Fruit fly (Drosophila melanogaster) whole organism, embryonic: ENCODE results near the gene orion.

ENCODE experiments used
- Asciz ChIP-seq: fragments of 200-800 bp; sonication (Bioruptor generic); optimal IDR thresholded peaks from 2 replicates; lab custom pipeline; 2017; ENCODE audit warnings: missing biosample characterization, mild to moderate bottlenecking, missing genetic modification characterization, missing genetic modification reagents
- B-H1 ChIP-seq: fragments of 200-800 bp; sonication (Bioruptor generic); IDR thresholded peaks from 3 replicates; pipeline ENCODE4 v1.3.6; 2022; ENCODE audit warnings: missing biosample characterization, missing genetic modification characterization
- CG10147 ChIP-seq: fragments of 200-800 bp; sonication (Bioruptor generic); optimal IDR thresholded peaks from 2 replicates; lab custom pipeline; 2019; ENCODE audit warnings: missing biosample characterization, mild to moderate bottlenecking, missing genetic modification characterization, moderate library complexity
- CG10274 ChIP-seq: fragments of 200-800 bp; sonication (Bioruptor generic); optimal IDR thresholded peaks from 3 replicates; lab custom pipeline; 2017; ENCODE audit warnings: missing biosample characterization, mild to moderate bottlenecking, missing genetic modification characterization
- CG12659 ChIP-seq: fragments of 200-800 bp; sonication (Bioruptor generic); optimal IDR thresholded peaks from 3 replicates; lab custom pipeline; 2017; ENCODE audit warnings: mild to moderate bottlenecking, missing biosample characterization, missing genetic modification reagents, missing genetic modification characterization
- CG14710 ChIP-seq: fragments of 200-800 bp; sonication (Bioruptor generic); optimal IDR thresholded peaks from 3 replicates; lab custom pipeline; 2019; ENCODE audit warnings: missing biosample characterization, mild to moderate bottlenecking, missing genetic modification characterization, moderate library complexity
- CG15696 ChIP-seq: fragments of 200-800 bp; sonication (Bioruptor generic); optimal IDR thresholded peaks from 2 replicates; lab custom pipeline; 2019; ENCODE audit warnings: missing biosample characterization, mild to moderate bottlenecking, missing genetic modification characterization, moderate library complexity
- CG16813 ChIP-seq: fragments of 200-800 bp; sonication (Bioruptor generic); IDR thresholded peaks from 3 replicates; pipeline ENCODE4 v1.3.6; 2022; ENCODE audit warnings: missing biosample characterization, missing genetic modification characterization; ENCODE audit not compliant: partially characterized antibody
- CG16815 ChIP-seq: fragments of 200-800 bp; sonication (Bioruptor generic); optimal IDR thresholded peaks from 3 replicates; lab custom pipeline; 2017; ENCODE audit warnings: missing biosample characterization, mild to moderate bottlenecking, missing genetic modification characterization
- CG17328 ChIP-seq: fragments of 200-800 bp; sonication (Bioruptor generic); IDR thresholded peaks from 2 replicates; pipeline ENCODE4 v1.3.6; 2022; ENCODE audit warnings: missing biosample characterization, missing genetic modification characterization
- CG17802 ChIP-seq: fragments of 200-800 bp; sonication (Bioruptor generic); optimal IDR thresholded peaks from 2 replicates; lab custom pipeline; 2018; ENCODE audit warnings: missing biosample characterization, mild to moderate bottlenecking, missing genetic modification characterization, moderate library complexity
- CG30403 ChIP-seq: fragments of 200-800 bp; sonication (Bioruptor generic); optimal IDR thresholded peaks from 3 replicates; lab custom pipeline; 2016; ENCODE audit warnings: missing biosample characterization, missing genetic modification characterization
- CG4424 ChIP-seq: fragments of 200-800 bp; sonication (Bioruptor generic); optimal IDR thresholded peaks from 3 replicates; lab custom pipeline; 2016; ENCODE audit warnings: missing biosample characterization, missing genetic modification characterization
- CG7271 ChIP-seq: fragments of 200-800 bp; sonication (Bioruptor generic); optimal IDR thresholded peaks from 2 replicates; lab custom pipeline; 2018; ENCODE audit warnings: missing biosample characterization, mild to moderate bottlenecking, missing genetic modification characterization, moderate library complexity
- CG7357 ChIP-seq: fragments of 200-800 bp; sonication (Bioruptor generic); IDR thresholded peaks from 3 replicates; pipeline ENCODE4 v1.3.6; 2022; ENCODE audit warnings: missing biosample characterization, missing genetic modification characterization
- CG8290 ChIP-seq, 3 experiments: fragments of 200-800 bp; sonication (Bioruptor generic); optimal IDR thresholded peaks; 2 replicates each; lab custom pipeline; 2016 to 2019; ENCODE audit warnings: missing biosample characterization in 3 of 3, missing genetic modification characterization in 3 of 3, mild to moderate bottlenecking in 2 of 3, moderate library complexity in 1 of 3
- CG9817 ChIP-seq: fragments of 200-800 bp; sonication (Bioruptor generic); optimal IDR thresholded peaks from 2 replicates; lab custom pipeline; 2018; ENCODE audit warnings: missing biosample characterization, mild to moderate bottlenecking, missing genetic modification characterization, moderate library complexity
- Chrac-16 ChIP-seq: fragments of 200-800 bp; sonication (Bioruptor generic); optimal IDR thresholded peaks from 3 replicates; lab custom pipeline; 2016; ENCODE audit warnings: missing biosample characterization, missing genetic modification characterization
- CkIIα-i1 ChIP-seq: fragments of 200-800 bp; sonication (Bioruptor generic); IDR thresholded peaks from 2 replicates; pipeline ENCODE4 v1.3.6; 2022; ENCODE audit warnings: missing biosample characterization, missing genetic modification characterization
- CrebB ChIP-seq: fragments of 200-800 bp; sonication (Bioruptor generic); optimal IDR thresholded peaks from 3 replicates; lab custom pipeline; 2018; ENCODE audit warnings: missing biosample characterization, mild to moderate bottlenecking, missing genetic modification characterization
- Dip3 ChIP-seq: fragments of 200-800 bp; sonication (Bioruptor generic); optimal IDR thresholded peaks from 3 replicates; lab custom pipeline; 2016; ENCODE audit warnings: missing biosample characterization, missing genetic modification characterization
- Dref ChIP-seq: fragments of 200-800 bp; sonication (Bioruptor generic); IDR thresholded peaks from 2 replicates; pipeline ENCODE4 v1.3.6; 2022; ENCODE audit warnings: missing biosample characterization, missing genetic modification characterization
- E2f1 ChIP-seq: fragments of 200-800 bp; sonication (Bioruptor generic); IDR thresholded peaks from 2 replicates; pipeline ENCODE4 v1.3.6; 2022; ENCODE audit warnings: missing biosample characterization, missing genetic modification characterization
- Ets65A ChIP-seq: fragments of 200-800 bp; sonication (Bioruptor generic); peaks from one replicate; lab custom pipeline; 2016; ENCODE audit warnings: missing biosample characterization, missing genetic modification characterization
- Fer3 ChIP-seq: fragments of 200-800 bp; sonication (Bioruptor generic); optimal IDR thresholded peaks from 2 replicates; lab custom pipeline; 2018; ENCODE audit warnings: missing biosample characterization, mild to moderate bottlenecking, missing genetic modification characterization, moderate library complexity
- HLH54F ChIP-seq: fragments of 200-800 bp; sonication (Bioruptor generic); optimal IDR thresholded peaks from 3 replicates; lab custom pipeline; 2016; ENCODE audit warnings: missing biosample characterization, missing genetic modification characterization
- Hey ChIP-seq: fragments of 200-800 bp; sonication (Bioruptor generic); optimal IDR thresholded peaks from 3 replicates; lab custom pipeline; 2018; ENCODE audit warnings: missing biosample characterization, mild to moderate bottlenecking, missing genetic modification characterization
- HmgZ ChIP-seq: fragments of 200-800 bp; sonication (Bioruptor generic); optimal IDR thresholded peaks from 2 replicates; lab custom pipeline; 2018; ENCODE audit warnings: missing biosample characterization, mild to moderate bottlenecking, missing genetic modification characterization
- Hmr ChIP-seq: fragments of 200-800 bp; sonication (Bioruptor generic); optimal IDR thresholded peaks from 3 replicates; lab custom pipeline; 2017; ENCODE audit warnings: mild to moderate bottlenecking, missing biosample characterization, missing genetic modification reagents, missing genetic modification characterization
- Mad ChIP-seq: fragments of 200-800 bp; sonication (Bioruptor generic); optimal IDR thresholded peaks from 2 replicates; lab custom pipeline; 2016; ENCODE audit warnings: missing biosample characterization, missing genetic modification characterization
- Optix ChIP-seq: fragments of 200-800 bp; sonication (Bioruptor generic); IDR thresholded peaks from 3 replicates; pipeline ENCODE4 v1.3.6; 2022; ENCODE audit warnings: missing biosample characterization, missing genetic modification characterization
- Taf1 ChIP-seq: fragments of 200-800 bp; sonication (Bioruptor generic); IDR thresholded peaks from 2 replicates; pipeline ENCODE4 v1.3.6; 2022; ENCODE audit warnings: missing biosample characterization, missing genetic modification characterization
- bsh ChIP-seq, 2 experiments: fragments of 200-800 bp; sonication (Bioruptor generic); optimal IDR thresholded peaks; 2 replicates each; lab custom pipeline; 2017 to 2018; ENCODE audit warnings: mild to moderate bottlenecking in 2 of 2, missing biosample characterization in 2 of 2, missing genetic modification characterization in 2 of 2, moderate library complexity in 1 of 2
- cas ChIP-seq: fragments of 200-800 bp; sonication (Bioruptor generic); IDR thresholded peaks from 2 replicates; pipeline ENCODE4 v1.3.6; 2022; ENCODE audit warnings: missing biosample characterization, missing genetic modification characterization
- chn ChIP-seq: fragments of 200-800 bp; sonication (Bioruptor generic); optimal IDR thresholded peaks from 2 replicates; lab custom pipeline; 2016; ENCODE audit warnings: missing biosample characterization, missing genetic modification characterization
- crol ChIP-seq: fragments of 200-800 bp; sonication (Bioruptor generic); IDR thresholded peaks from 2 replicates; pipeline ENCODE4 v1.3.6; 2022; ENCODE audit warnings: missing biosample characterization, missing genetic modification characterization
- dmrt99B ChIP-seq: fragments of 200-800 bp; sonication (Bioruptor generic); optimal IDR thresholded peaks from 2 replicates; lab custom pipeline; 2018; ENCODE audit warnings: missing biosample characterization, mild to moderate bottlenecking, missing genetic modification characterization, moderate library complexity
- ems ChIP-seq: fragments of 200-800 bp; sonication (Bioruptor generic); optimal IDR thresholded peaks from 3 replicates; lab custom pipeline; 2016; ENCODE audit warnings: missing biosample characterization, missing genetic modification characterization
- gcm ChIP-seq: fragments of 200-800 bp; sonication (Bioruptor generic); optimal IDR thresholded peaks from 2 replicates; lab custom pipeline; 2019; ENCODE audit warnings: missing biosample characterization, mild to moderate bottlenecking, missing genetic modification characterization, moderate library complexity
- ham ChIP-seq: fragments of 200-800 bp; sonication (Bioruptor generic); IDR thresholded peaks from 2 replicates; pipeline ENCODE4 v1.3.6; 2022; ENCODE audit warnings: missing biosample characterization, missing genetic modification characterization
- mld ChIP-seq: fragments of 200-800 bp; sonication (Bioruptor generic); IDR thresholded peaks from 3 replicates; pipeline ENCODE4 v1.3.6; 2022; ENCODE audit warnings: missing biosample characterization, missing genetic modification characterization; ENCODE audit not compliant: partially characterized antibody
- pan ChIP-seq, 4 experiments: fragments of >200 bp in 3 of 4; fragments of 200-800 bp in 1 of 4; sonication (Bioruptor generic) in 1 of 4; optimal IDR thresholded peaks in 3 of 4; IDR thresholded peaks in 1 of 4; 2 replicates each; pipeline versions ENCODE4 v1.3.6 to Lab custom; 2017 to 2022; ENCODE audit warnings: missing biosample characterization in 2 of 4, missing genetic modification characterization in 2 of 4, mixed read lengths in 1 of 4
- pho ChIP-seq: fragments of 200-800 bp; sonication (Bioruptor generic); optimal IDR thresholded peaks from 2 replicates; lab custom pipeline; 2016; ENCODE audit warnings: missing biosample characterization, missing genetic modification characterization
- pum ChIP-seq: fragments of 200-800 bp; sonication (Bioruptor generic); optimal IDR thresholded peaks from 2 replicates; lab custom pipeline; 2016; ENCODE audit warnings: missing biosample characterization, missing genetic modification characterization
- shn ChIP-seq: fragments of 200-800 bp; sonication (Bioruptor generic); optimal IDR thresholded peaks from 3 replicates; lab custom pipeline; 2016; ENCODE audit warnings: missing biosample characterization, missing genetic modification characterization
- so ChIP-seq: fragments of 200-800 bp; sonication (Bioruptor generic); IDR thresholded peaks from 3 replicates; pipeline ENCODE4 v1.3.6; 2022; ENCODE audit warnings: missing biosample characterization, missing genetic modification characterization
- tgo ChIP-seq: fragments of 200-800 bp; sonication (Bioruptor generic); IDR thresholded peaks from 3 replicates; pipeline ENCODE4 v1.3.6; 2022; ENCODE audit warnings: missing biosample characterization, missing genetic modification characterization
- vnd ChIP-seq: fragments of 200-800 bp; sonication (Bioruptor generic); IDR thresholded peaks from 3 replicates; pipeline ENCODE4 v1.3.6; 2022; ENCODE audit warnings: missing biosample characterization, missing genetic modification characterization; ENCODE audit not compliant: partially characterized antibody
- wor ChIP-seq: fragments of 200-800 bp; sonication (Bioruptor generic); IDR thresholded peaks from 2 replicates; pipeline ENCODE4 v1.3.6; 2022; ENCODE audit warnings: missing biosample characterization, missing genetic modification characterization
- zen ChIP-seq: fragments of 200-800 bp; sonication (Bioruptor generic); optimal IDR thresholded peaks from 3 replicates; lab custom pipeline; 2018; ENCODE audit warnings: missing biosample characterization, mild to moderate bottlenecking, missing genetic modification characterization, moderate library complexity

Gene orion

DNA sequence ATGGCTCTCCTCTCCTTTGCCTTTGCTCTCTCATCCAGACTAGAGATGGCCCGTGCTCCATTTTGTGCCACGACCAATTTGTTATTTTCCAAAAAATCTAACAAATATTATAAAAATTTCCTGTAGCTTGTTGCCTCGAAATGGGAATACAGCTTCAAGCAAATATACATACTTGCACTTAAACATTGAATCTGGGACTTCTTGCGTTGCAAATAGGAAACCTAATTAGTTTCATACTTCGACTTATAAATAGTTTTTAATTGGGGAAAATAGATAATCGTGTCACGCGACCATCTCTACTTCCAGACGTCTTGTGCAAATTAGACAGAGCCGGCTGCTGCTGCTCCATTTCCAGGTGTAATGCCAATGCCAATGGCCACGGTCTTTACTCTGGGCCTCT lies 23.7 kb upstream of the orion start (continued):
- TF ChIP-seq CG7357 (GFP tag; lab: Robert Waterston, UW) (no peak), CrebB (tag; lab: Kevin White, UChicago) (no peak), Mad (GFP tag; lab: Kevin White, UChicago) (peak; percentile 33), CG16813 (GFP tag; lab: Robert Waterston, UW) (peak; percentile 56), CG12659 (GFP tag; lab: Kevin White, UChicago) (peak; percentile 58), HmgZ (tag; lab: Kevin White, UChicago) (peak; percentile 30), shn (GFP tag; lab: Kevin White, UChicago) (peak; percentile 25), CG17802 (tag; lab: Kevin White, UChicago) (no peak), gcm (GFP tag; lab: Kevin White, UChicago) (peak; percentile 26), zen (tag; lab: Kevin White, UChicago) (no peak), E2f1 (GFP tag; lab: Robert Waterston, UW) (0 out of 2 replicates have a peak, but pooled peaks have one; percentile 27), Hmr (peak; percentile 67), CG14710 (peak; percentile 38), CG15696 (peak; percentile 62), pho (peak; percentile 52), so (GFP tag; lab: Robert Waterston, UW) (no peak), ems (GFP tag; lab: Kevin White, UChicago) (peak; percentile 51), HLH54F (GFP tag; lab: Kevin White, UChicago) (peak; percentile 37), Ets65A (GFP tag; lab: Kevin White, UChicago) (no peak), pum (peak; percentile 17), Dip3 (GFP tag; lab: Kevin White, UChicago) (no peak), tgo (GFP tag; lab: Robert Waterston, UW) (peak; percentile 27; the same call in 1 of the 3 replicates), Asciz (GFP tag; lab: Kevin White, UChicago) (peak; percentile 10), CG10147 (peak; percentile 74), CG4424 (GFP tag; lab: Kevin White, UChicago) (peak; percentile 46), mld (GFP tag; lab: Robert Waterston, UW) (no peak), CG8290 (GFP tag; optimal IDR thresholded peaks at IDR 0.05; lab: Kevin White, UChicago) (no peak), CG8290 (tag; optimal IDR thresholded peaks at IDR 0.05; lab: Kevin White, UChicago) (peak in 1 of 2 experiments; percentile 9), Hey (tag; lab: Kevin White, UChicago) (no peak), cas (no peak), Taf1 (GFP tag; lab: Robert Waterston, UW) (no peak), Fer3 (peak; percentile 57), crol (GFP tag; lab: Robert Waterston, UW) (no peak), pan (optimal IDR thresholded peaks at IDR 0.05; lab: Kevin White, UChicago) (no peak), pan (GFP tag; optimal IDR thresholded peaks at IDR 0.05 in 1 of 2, IDR thresholded peaks at IDR 0.05 in 1 of 2) (peak in 1 of 2 experiments; percentile 33), CG9817 (peak; percentile 57), CG16815 (GFP tag; lab: Kevin White, UChicago) (no peak), Chrac-16 (GFP tag; lab: Kevin White, UChicago) (no peak), dmrt99B (tag; lab: Kevin White, UChicago) (peak; percentile 66), wor (no peak), CG30403 (GFP tag; lab: Kevin White, UChicago) (peak; percentile 49), CkIIα-i1 (GFP tag; lab: Robert Waterston, UW) (no peak), chn (peak; percentile 46), ham (GFP tag; lab: Robert Waterston, UW) (no peak), bsh (GFP tag; optimal IDR thresholded peaks at IDR 0.05; lab: Kevin White, UChicago) (peak; percentile 47 to 81), vnd (GFP tag; lab: Robert Waterston, UW) (0 out of 3 replicates have a peak, but pooled peaks have one; percentile 27), B-H1 (no peak), CG10274 (GFP tag; lab: Kevin White, UChicago) (no peak), Dref (no peak), CG17328 (no peak), CG7271 (no peak), Optix (GFP tag; lab: Robert Waterston, UW) (no peak)
